Worm (Caenorhabditis elegans) whole organism, young adult: Measurements from ENCODE around the gene Y110A2AL.1.

Experiments
- B0019.2 ChIP-seq: fragments of 200-800 bp; sonication (Bioruptor generic); conservative IDR thresholded peaks from 2 replicates; pipeline ENCODE4 v1.3.6; 2022; ENCODE audit warnings: missing genetic modification reagents, missing genetic modification characterization, missing compliant biosample characterization
- B0336.3 ChIP-seq: fragments of 200-800 bp; sonication (Bioruptor generic); IDR thresholded peaks from 2 replicates; pipeline ENCODE4 v1.3.6; 2022; ENCODE audit warnings: missing genetic modification characterization, missing compliant biosample characterization
- F23B12.7 ChIP-seq: sonication (generic microtip); optimal IDR thresholded peaks from 2 replicates; lab custom pipeline; 2017; ENCODE audit warnings: missing genetic modification characterization, mild to moderate bottlenecking, missing compliant biosample characterization, antibody characterized with exemption, moderate library complexity; ENCODE audit not compliant: insufficient read depth
- ZK185.1 ChIP-seq: sonication (generic microtip); optimal IDR thresholded peaks from 2 replicates; lab custom pipeline; 2016; ENCODE audit warnings: mild to moderate bottlenecking, missing genetic modification characterization, missing compliant biosample characterization; ENCODE audit not compliant: poor library complexity, severe bottlenecking
- ama-1 ChIP-seq, 3 experiments: fragments of 150-350 bp in 1 of 3; sonication (generic microtip) in 2 of 3; optimal IDR thresholded peaks; 2 replicates each; lab custom pipeline; 2014 to 2018; ENCODE audit warnings: missing biosample characterization in 2 of 3, missing genetic modification characterization in 2 of 3, missing genetic modification reagents in 2 of 3
- aptf-2 ChIP-seq: fragments of 200-800 bp; sonication (Bioruptor generic); conservative IDR thresholded peaks from 2 replicates; pipeline ENCODE4 v1.3.6; 2022; ENCODE audit warnings: missing genetic modification reagents, missing genetic modification characterization, missing compliant biosample characterization
- atf-7 ChIP-seq: sonication (generic microtip); optimal IDR thresholded peaks from 2 replicates; lab custom pipeline; 2017; ENCODE audit warnings: mild to moderate bottlenecking, missing genetic modification characterization, missing compliant biosample characterization
- attf-5 ChIP-seq: fragments of 200-800 bp; sonication (Bioruptor generic); optimal IDR thresholded peaks from 2 replicates; lab custom pipeline; 2018; ENCODE audit warnings: mild to moderate bottlenecking, missing genetic modification characterization, missing compliant biosample characterization
- ccch-3 ChIP-seq: fragments of 200-800 bp; sonication (Bioruptor generic); optimal IDR thresholded peaks from 2 replicates; lab custom pipeline; 2018; ENCODE audit warnings: mild to moderate bottlenecking, missing genetic modification characterization, missing compliant biosample characterization
- cebp-1 ChIP-seq, 2 experiments: fragments of 200-800 bp in 1 of 2; sonication (Bioruptor generic) in 1 of 2; sonication (generic microtip) in 1 of 2; IDR thresholded peaks in 1 of 2; optimal IDR thresholded peaks in 1 of 2; 2 replicates each; pipeline versions ENCODE4 v1.3.6 to Lab custom; 2017 to 2022; ENCODE audit warnings: missing compliant biosample characterization in 2 of 2, missing genetic modification characterization in 2 of 2, mild to moderate bottlenecking in 1 of 2, missing genetic modification reagents in 1 of 2, moderate library complexity in 1 of 2
- egrh-3 ChIP-seq: fragments of 200-800 bp; sonication (Bioruptor generic); IDR thresholded peaks from 2 replicates; pipeline ENCODE4 v1.3.6; 2022; ENCODE audit warnings: missing genetic modification reagents, missing genetic modification characterization, missing compliant biosample characterization
- ets-4 ChIP-seq: fragments of 200-800 bp; sonication (Bioruptor generic); optimal IDR thresholded peaks from 2 replicates; lab custom pipeline; 2018; ENCODE audit warnings: mild to moderate bottlenecking, missing genetic modification characterization, missing compliant biosample characterization
- hlh-26 ChIP-seq: fragments of 200-800 bp; sonication (Bioruptor generic); conservative IDR thresholded peaks from 2 replicates; pipeline ENCODE4 v1.3.6; 2022; ENCODE audit warnings: missing genetic modification reagents, missing genetic modification characterization, missing compliant biosample characterization
- let-526 ChIP-seq: fragments of 200-800 bp; sonication (Bioruptor generic); IDR thresholded peaks from 2 replicates; pipeline ENCODE4 v1.3.6; 2022; ENCODE audit warnings: missing genetic modification reagents, missing genetic modification characterization, missing compliant biosample characterization
- lin-26 ChIP-seq: fragments of 200-800 bp; sonication (Bioruptor generic); IDR thresholded peaks from 2 replicates; pipeline ENCODE4 v1.3.6; 2022; ENCODE audit warnings: missing genetic modification reagents, missing genetic modification characterization, missing compliant biosample characterization
- lin-35 ChIP-seq, 3 experiments: fragments of 150-350 bp in 2 of 3; sonication (generic microtip) in 1 of 3; optimal IDR thresholded peaks; 2 replicates each; lab custom pipeline; 2014 to 2018; ENCODE audit warnings: missing biosample characterization in 3 of 3, missing genetic modification characterization in 3 of 3, missing genetic modification reagents in 3 of 3
- lir-1 ChIP-seq: fragments of 200-800 bp; sonication (Bioruptor generic); conservative IDR thresholded peaks from 2 replicates; pipeline ENCODE4 v1.3.6; 2022; ENCODE audit warnings: missing genetic modification reagents, missing genetic modification characterization, missing compliant biosample characterization
- mcd-1 ChIP-seq: fragments of 200-800 bp; sonication (Bioruptor generic); IDR thresholded peaks from 2 replicates; pipeline ENCODE4 v1.3.6; 2022; ENCODE audit warnings: missing genetic modification reagents, missing genetic modification characterization, missing compliant biosample characterization
- nfya-1 ChIP-seq: sonication (generic microtip); optimal IDR thresholded peaks from 2 replicates; lab custom pipeline; 2017; ENCODE audit warnings: antibody characterized with exemption, missing compliant biosample characterization, missing genetic modification characterization, borderline replicate concordance; ENCODE audit not compliant: insufficient read depth
- nfya-2 ChIP-seq: fragments of 200-800 bp; sonication (Bioruptor generic); IDR thresholded peaks from 2 replicates; pipeline ENCODE4 v1.3.6; 2022; ENCODE audit warnings: missing genetic modification reagents, missing genetic modification characterization, missing compliant biosample characterization
- nfyb-1 ChIP-seq: fragments of 200-800 bp; sonication (Bioruptor generic); IDR thresholded peaks from 2 replicates; pipeline ENCODE4 v1.3.6; 2022; ENCODE audit warnings: missing genetic modification reagents, missing genetic modification characterization, missing compliant biosample characterization
- nhr-27 ChIP-seq: fragments of 200-800 bp; sonication (Bioruptor generic); optimal IDR thresholded peaks from 2 replicates; lab custom pipeline; 2018; ENCODE audit warnings: mild to moderate bottlenecking, missing genetic modification characterization, moderate library complexity, missing compliant biosample characterization
- nhr-80 ChIP-seq: sonication (generic microtip); optimal IDR thresholded peaks from 2 replicates; lab custom pipeline; 2016; ENCODE audit warnings: missing genetic modification characterization, missing compliant biosample characterization
- rcor-1 ChIP-seq: fragments of 200-800 bp; sonication (Bioruptor generic); IDR thresholded peaks from 2 replicates; pipeline ENCODE4 v1.3.6; 2022; ENCODE audit warnings: missing genetic modification reagents, missing genetic modification characterization, missing compliant biosample characterization
- repo-1 ChIP-seq: sonication (generic microtip); optimal IDR thresholded peaks from 2 replicates; lab custom pipeline; 2017; ENCODE audit warnings: mild to moderate bottlenecking, missing genetic modification characterization, missing compliant biosample characterization
- unc-130 ChIP-seq: sonication (generic microtip); optimal IDR thresholded peaks from 2 replicates; lab custom pipeline; 2016; ENCODE audit warnings: missing genetic modification reagents, missing genetic modification characterization, missing compliant biosample characterization
- zfh-2 ChIP-seq: fragments of 200-800 bp; sonication (Bioruptor generic); conservative IDR thresholded peaks from 2 replicates; pipeline ENCODE4 v1.3.6; 2022; ENCODE audit warnings: missing genetic modification reagents, missing genetic modification characterization, missing compliant biosample characterization
- ztf-3 ChIP-seq: fragments of 200-800 bp; sonication (Bioruptor generic); optimal IDR thresholded peaks from 2 replicates; lab custom pipeline; 2018; ENCODE audit warnings: mild to moderate bottlenecking, missing genetic modification characterization, missing compliant biosample characterization

The Y110A2AL.1 gene

DNA sequence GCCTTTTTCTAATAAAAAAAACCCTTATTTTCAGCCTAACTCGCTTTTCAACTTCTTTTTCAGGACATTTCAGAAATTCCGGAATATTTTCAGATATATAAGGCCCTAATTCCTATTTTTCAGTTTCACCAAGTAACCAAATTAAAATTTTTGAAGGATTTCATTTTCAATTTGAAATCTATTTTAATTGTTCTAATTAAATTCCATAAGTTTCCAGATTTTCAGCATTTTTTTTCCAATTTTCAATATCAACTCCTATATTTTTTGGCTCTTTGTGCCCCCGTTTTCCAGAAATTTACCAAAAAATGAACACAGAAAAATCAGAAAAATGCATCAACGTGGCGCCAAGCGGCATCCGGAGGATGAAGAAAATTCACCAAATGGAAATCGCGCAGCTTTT, at the start of gene Y110A2AL.1:
Y110A2AL.1 (plus strand) TSS at position 301 of the 400 bp plus-strand sequence.
- TF ChIP-seq nfya-2 (GFP tag; lab: Robert Waterston, UW) (no peak), B0019.2 (GFP tag; lab: Robert Waterston, UW) (no peak), hlh-26 (GFP tag; lab: Robert Waterston, UW) (no peak)
- TF ChIP-seq, all 124 proteins: peak for 0

DNA sequence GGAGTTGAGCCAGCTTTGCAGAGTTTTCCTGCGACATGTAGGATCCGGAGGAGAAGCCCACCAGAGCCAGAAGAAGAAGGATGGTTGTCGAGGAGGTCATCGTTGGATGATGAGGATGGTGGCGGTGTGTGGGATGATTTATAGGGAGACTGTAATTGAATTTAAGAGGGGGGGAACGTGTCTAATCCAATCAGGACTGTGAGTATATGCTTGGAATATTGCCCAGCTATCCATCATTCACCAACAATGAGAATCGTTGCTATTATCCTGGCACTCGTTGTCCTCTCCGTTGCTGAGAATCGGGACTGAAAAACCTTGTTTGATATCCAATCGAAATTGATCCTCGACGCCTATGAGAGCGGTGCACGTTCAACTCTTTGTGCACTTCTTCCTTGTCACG, 48.8 kb upstream of the Y110A2AL.1 start, which contains the start of gene K12H6.5:
K12H6.5 (minus strand) TSS at position 101 of the 400 bp plus-strand sequence.
- TF ChIP-seq nfya-1 (tag; lab: Kevin White, UChicago) (no peak), nfyb-1 (GFP tag; lab: Robert Waterston, UW) (no peak), hlh-26 (GFP tag; lab: Robert Waterston, UW) (no peak), lin-35 (GFP tag; optimal IDR thresholded peaks at IDR 0.05; lab: Kevin White, UChicago) (no peak), aptf-2 (GFP tag; lab: Robert Waterston, UW) (no peak), F23B12.7 (tag; lab: Kevin White, UChicago) (no peak), nhr-27 (tag; lab: Kevin White, UChicago) (no peak), mcd-1 (no peak), lir-1 (no peak), rcor-1 (no peak), ZK185.1 (tag; lab: Kevin White, UChicago) (no peak), ztf-3 (GFP tag; lab: Kevin White, UChicago) (no peak), ccch-3 (GFP tag; lab: Kevin White, UChicago) (no peak), egrh-3 (GFP tag; lab: Robert Waterston, UW) (no peak)

DNA sequence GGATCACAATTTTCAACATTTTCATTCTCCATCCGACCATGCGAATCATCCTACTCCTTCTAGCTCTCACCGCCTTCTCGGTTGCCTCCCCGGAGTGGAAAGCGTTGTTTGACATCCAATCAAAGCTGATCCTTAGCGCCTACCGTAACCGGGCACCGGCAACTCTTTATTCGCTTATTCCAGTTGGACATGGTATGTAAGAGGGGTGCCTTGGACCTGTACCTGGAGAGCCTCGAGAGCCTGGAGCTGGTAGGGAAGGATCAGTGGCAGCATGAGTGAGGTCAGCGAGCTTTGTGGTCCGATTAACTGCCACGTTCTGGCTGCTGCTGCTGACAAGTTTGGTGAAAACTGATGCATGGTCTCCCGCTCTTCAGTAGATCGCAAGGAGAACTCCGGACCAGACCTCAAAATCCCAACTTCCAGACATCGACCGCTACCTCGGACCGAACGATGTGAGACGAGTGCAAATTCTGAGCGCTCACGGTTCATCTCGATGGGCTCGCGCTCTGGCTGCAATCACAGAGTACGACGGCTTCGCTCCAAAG, 47.0 kb upstream of the Y110A2AL.1 start, which contains the start of gene K12H6.8:
K12H6.8 (plus strand) TSS at position 38 of the 545 bp plus-strand sequence.
- TF ChIP-seq ets-4 (GFP tag; lab: Kevin White, UChicago), result no peak
- TF ChIP-seq B0336.3 (GFP tag; lab: Robert Waterston, UW), result 0 out of 2 replicates have a peak, but pooled peaks have one; percentile 27
- TF ChIP-seq lin-35 (GFP tag; optimal IDR thresholded peaks at IDR 0.05; lab: Kevin White, UChicago), result no peak
- no peak for TF ChIP-seq aptf-2 (GFP tag; lab: Robert Waterston, UW)
- TF ChIP-seq repo-1, result peak; percentile 17
- peak; percentile 69 for TF ChIP-seq zfh-2 (GFP tag; lab: Robert Waterston, UW)
- TF ChIP-seq egrh-3 (GFP tag; lab: Robert Waterston, UW), result 0 out of 2 replicates have a peak, but pooled peaks have one; percentile 37
- 0 out of 2 replicates have a peak, but pooled peaks have one; percentile 40 for TF ChIP-seq mcd-1

DNA sequence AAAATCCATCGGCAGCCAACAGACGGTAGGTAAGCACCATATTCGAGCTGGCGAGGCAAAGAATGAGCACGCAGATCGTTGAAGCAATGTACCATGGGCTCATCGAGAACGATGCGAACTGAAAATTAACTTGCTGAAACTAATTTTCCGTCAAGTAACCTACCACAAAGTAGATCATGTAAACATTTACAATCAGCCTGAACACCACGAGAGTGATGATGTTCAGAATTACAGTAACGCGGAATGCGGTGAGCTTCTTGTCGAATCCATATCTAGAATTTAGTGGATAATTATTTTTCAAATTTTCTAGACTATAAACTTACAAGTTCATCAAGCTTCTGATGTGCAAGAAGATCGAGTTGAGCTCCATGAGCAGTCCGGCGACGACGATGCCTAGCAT, 45.4 kb upstream of the Y110A2AL.1 start:
- TF ChIP-seq atf-7 (tag; lab: Kevin White, UChicago), result no peak
- TF ChIP-seq ets-4 (GFP tag; lab: Kevin White, UChicago), result no peak

DNA sequence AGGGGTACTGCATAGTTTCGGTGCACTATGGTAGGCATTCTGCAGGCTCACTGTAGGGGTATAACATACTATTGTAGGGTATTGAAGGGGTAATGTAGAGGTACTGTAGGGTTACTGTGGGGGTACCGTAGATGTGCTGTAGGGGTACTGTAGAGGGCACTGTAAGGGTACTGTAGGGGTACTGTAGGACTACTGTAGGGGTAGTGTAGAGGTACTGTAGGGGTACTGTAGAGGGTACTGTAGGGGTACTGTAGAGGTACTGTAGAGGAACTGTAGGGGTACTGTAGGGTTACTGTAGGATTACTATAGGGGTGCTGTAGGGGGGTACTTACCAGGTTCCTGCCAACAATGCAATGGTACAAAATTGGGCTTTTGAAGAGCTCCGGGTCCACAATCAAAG, 44.8 kb upstream of the Y110A2AL.1 start:
- 0 out of 2 replicates have a peak, but pooled peaks have one; percentile 14 for TF ChIP-seq aptf-2 (GFP tag; lab: Robert Waterston, UW)
- no peak for TF ChIP-seq unc-130
- no peak for TF ChIP-seq let-526 (GFP tag; lab: Robert Waterston, UW)

DNA sequence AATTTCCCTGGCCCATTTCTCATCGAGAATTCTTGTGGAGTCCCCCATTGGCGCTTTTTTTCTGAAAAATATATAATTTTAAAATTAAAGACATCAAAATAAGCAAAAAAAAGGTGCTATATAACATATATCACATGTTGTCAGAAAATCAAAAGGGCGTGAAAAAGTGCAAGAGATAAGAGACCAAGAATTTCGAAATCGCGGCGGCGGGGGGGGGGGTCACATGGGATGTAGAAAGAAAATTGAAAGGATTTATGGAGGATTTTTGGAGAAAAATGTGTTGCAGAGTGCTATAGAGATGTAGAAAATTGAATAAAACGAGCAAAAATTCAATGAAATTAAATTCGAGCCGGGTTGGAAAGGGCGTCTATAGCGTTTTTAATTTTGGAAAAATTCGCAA, 43.7 kb upstream of the Y110A2AL.1 start, which contains the start of gene K12H6.6:
K12H6.6 (minus strand) TSS at position 61 of the 400 bp plus-strand sequence.
- TF ChIP-seq attf-5 (GFP tag; lab: Kevin White, UChicago) (peak; percentile 31), lin-35 (GFP tag; optimal IDR thresholded peaks at IDR 0.05; lab: Kevin White, UChicago) (no peak), ama-1 (optimal IDR thresholded peaks at IDR 0.05; lab: Kevin White, UChicago) (no peak), ama-1 (GFP tag; optimal IDR thresholded peaks at IDR 0.05; lab: Kevin White, UChicago) (no peak), cebp-1 (GFP tag; IDR thresholded peaks at IDR 0.05; lab: Robert Waterston, UW) (peak; percentile 84), cebp-1 (tag; optimal IDR thresholded peaks at IDR 0.05; lab: Kevin White, UChicago) (peak; percentile 93), lin-26 (GFP tag; lab: Robert Waterston, UW) (no peak), nhr-80 (tag; lab: Kevin White, UChicago) (peak; percentile 1), egrh-3 (GFP tag; lab: Robert Waterston, UW) (peak; percentile 40; the same call in 1 of the 2 replicates)
